Fruit fly (Drosophila melanogaster) whole organism, embryonic: Measurements from ENCODE around the gene Rpt6.

Source experiments
- Bgb ChIP-seq: fragments of 200-800 bp; sonication (Bioruptor generic); IDR thresholded peaks from 2 replicates; pipeline ENCODE4 v1.3.6; 2022; ENCODE audit warnings: missing biosample characterization, missing genetic modification characterization; ENCODE audit not compliant: partially characterized antibody
- CG10267 ChIP-seq: fragments of 200-800 bp; sonication (Bioruptor generic); optimal IDR thresholded peaks from 2 replicates; lab custom pipeline; 2018; ENCODE audit warnings: missing biosample characterization, mild to moderate bottlenecking, missing genetic modification characterization, moderate library complexity
- CG10366 ChIP-seq: fragments of 200-800 bp; sonication (Bioruptor generic); IDR thresholded peaks from 2 replicates; pipeline ENCODE4 v1.3.6; 2022; ENCODE audit warnings: missing biosample characterization, missing genetic modification characterization
- CG12236 ChIP-seq: fragments of 200-800 bp; sonication (Bioruptor generic); optimal IDR thresholded peaks from 2 replicates; lab custom pipeline; 2016; ENCODE audit warnings: missing biosample characterization, missing genetic modification characterization
- CG13624 ChIP-seq: fragments of 200-800 bp; sonication (Bioruptor generic); optimal IDR thresholded peaks from 2 replicates; lab custom pipeline; 2016; ENCODE audit warnings: missing biosample characterization, missing genetic modification characterization
- CG1603 ChIP-seq: fragments of 200-800 bp; sonication (Bioruptor generic); optimal IDR thresholded peaks from 2 replicates; lab custom pipeline; 2019; ENCODE audit warnings: missing biosample characterization, mild to moderate bottlenecking, missing genetic modification characterization, moderate library complexity
- CG17802 ChIP-seq: fragments of 200-800 bp; sonication (Bioruptor generic); optimal IDR thresholded peaks from 2 replicates; lab custom pipeline; 2018; ENCODE audit warnings: missing biosample characterization, mild to moderate bottlenecking, missing genetic modification characterization, moderate library complexity
- CG2202 ChIP-seq: fragments of 200-800 bp; sonication (Bioruptor generic); optimal IDR thresholded peaks from 2 replicates; lab custom pipeline; 2018; ENCODE audit warnings: missing biosample characterization, mild to moderate bottlenecking, missing genetic modification characterization
- CG2889 ChIP-seq: fragments of 200-800 bp; sonication (Bioruptor generic); IDR thresholded peaks from 3 replicates; pipeline ENCODE4 v1.3.6; 2022; ENCODE audit warnings: missing biosample characterization, missing genetic modification characterization
- CG32532 ChIP-seq: fragments of 200-800 bp; sonication (Bioruptor generic); IDR thresholded peaks from 2 replicates; pipeline ENCODE4 v1.3.6; 2022; ENCODE audit warnings: missing biosample characterization, missing genetic modification characterization
- CG32767 ChIP-seq: fragments of 200-800 bp; sonication (Bioruptor generic); IDR thresholded peaks from 2 replicates; pipeline ENCODE4 v1.3.6; 2022; ENCODE audit warnings: missing biosample characterization, missing genetic modification characterization
- CG34224 ChIP-seq: fragments of 200-800 bp; sonication (Bioruptor generic); IDR thresholded peaks from 3 replicates; pipeline ENCODE4 v1.3.6; 2022; ENCODE audit warnings: missing biosample characterization, missing genetic modification characterization; ENCODE audit not compliant: partially characterized antibody
- CG4404 ChIP-seq: fragments of 200-800 bp; sonication (Bioruptor generic); IDR thresholded peaks from 2 replicates; pipeline ENCODE4 v1.3.6; 2022; ENCODE audit warnings: missing biosample characterization, missing genetic modification characterization
- CG6254 ChIP-seq: fragments of 200-800 bp; sonication (Bioruptor generic); optimal IDR thresholded peaks from 3 replicates; lab custom pipeline; 2017; ENCODE audit warnings: mild to moderate bottlenecking, missing biosample characterization, missing genetic modification reagents, missing genetic modification characterization
- CG6813 ChIP-seq: fragments of 200-800 bp; sonication (Bioruptor generic); optimal IDR thresholded peaks from 2 replicates; lab custom pipeline; 2017; ENCODE audit warnings: missing biosample characterization, missing genetic modification characterization, mild to moderate bottlenecking, moderate library complexity, missing genetic modification reagents
- CkIIα-i1 ChIP-seq: fragments of 200-800 bp; sonication (Bioruptor generic); IDR thresholded peaks from 2 replicates; pipeline ENCODE4 v1.3.6; 2022; ENCODE audit warnings: missing biosample characterization, missing genetic modification characterization
- CrebB ChIP-seq: fragments of 200-800 bp; sonication (Bioruptor generic); optimal IDR thresholded peaks from 3 replicates; lab custom pipeline; 2018; ENCODE audit warnings: missing biosample characterization, mild to moderate bottlenecking, missing genetic modification characterization
- Doc2 ChIP-seq: fragments of 200-800 bp; sonication (Bioruptor generic); IDR thresholded peaks from 2 replicates; pipeline ENCODE4 v1.3.6; 2022; ENCODE audit warnings: missing biosample characterization, missing genetic modification characterization
- Drgx ChIP-seq: fragments of 200-800 bp; sonication (Bioruptor generic); IDR thresholded peaks from 2 replicates; pipeline ENCODE4 v1.3.6; 2022; ENCODE audit warnings: missing biosample characterization, missing genetic modification characterization
- Fer1 ChIP-seq: fragments of 200-800 bp; sonication (Bioruptor generic); optimal IDR thresholded peaks from 2 replicates; lab custom pipeline; 2017; ENCODE audit warnings: missing biosample characterization, mild to moderate bottlenecking, missing genetic modification characterization
- Fer2 ChIP-seq: fragments of 200-800 bp; sonication (Bioruptor generic); optimal IDR thresholded peaks from 2 replicates; lab custom pipeline; 2018; ENCODE audit warnings: missing biosample characterization, mild to moderate bottlenecking, missing genetic modification characterization, moderate library complexity
- Hr39 ChIP-seq: fragments of >200 bp; optimal IDR thresholded peaks from 2 replicates; lab custom pipeline; 2017
- MESR4 ChIP-seq: fragments of 200-800 bp; sonication (Bioruptor generic); optimal IDR thresholded peaks from 2 replicates; lab custom pipeline; 2018; ENCODE audit warnings: missing biosample characterization, mild to moderate bottlenecking, missing genetic modification characterization, moderate library complexity
- Myb ChIP-seq: fragments of 200-800 bp; sonication (Bioruptor generic); optimal IDR thresholded peaks from 2 replicates; lab custom pipeline; 2016; ENCODE audit warnings: missing biosample characterization, missing genetic modification characterization
- NC2β ChIP-seq: fragments of 200-800 bp; sonication (Bioruptor generic); optimal IDR thresholded peaks from 2 replicates; lab custom pipeline; 2016; ENCODE audit warnings: missing biosample characterization, missing genetic modification characterization
- Pdp1 ChIP-seq, 2 experiments: fragments of 200-800 bp; sonication (Bioruptor generic); optimal IDR thresholded peaks; 3 replicates each; lab custom pipeline; 2016; ENCODE audit warnings: missing biosample characterization in 2 of 2, missing genetic modification characterization in 2 of 2, mild to moderate bottlenecking in 1 of 2, moderate library complexity in 1 of 2
- Scr ChIP-seq: fragments of 200-800 bp; sonication (Bioruptor generic); IDR thresholded peaks from 2 replicates; pipeline ENCODE4 v1.3.6; 2022; ENCODE audit warnings: missing biosample characterization, missing genetic modification characterization; ENCODE audit not compliant: partially characterized antibody
- Sry-β ChIP-seq: fragments of 200-800 bp; sonication (Bioruptor generic); optimal IDR thresholded peaks from 2 replicates; lab custom pipeline; 2018; ENCODE audit warnings: missing biosample characterization, mild to moderate bottlenecking, missing genetic modification characterization, moderate library complexity
- Ssrp ChIP-seq: fragments of 200-800 bp; sonication (Bioruptor generic); optimal IDR thresholded peaks from 2 replicates; lab custom pipeline; 2018; ENCODE audit warnings: missing biosample characterization, mild to moderate bottlenecking, missing genetic modification characterization, moderate library complexity
- TFAM ChIP-seq: fragments of 200-800 bp; sonication (Bioruptor generic); optimal IDR thresholded peaks from 2 replicates; lab custom pipeline; 2017; ENCODE audit warnings: missing biosample characterization, missing genetic modification characterization, inconsistent platforms
- aop ChIP-seq: fragments of 200-800 bp; sonication (Bioruptor generic); IDR thresholded peaks from 2 replicates; pipeline ENCODE4 v1.3.6; 2022; ENCODE audit warnings: missing biosample characterization, missing genetic modification characterization
- ash1 ChIP-seq: fragments of 200-800 bp; sonication (Bioruptor generic); optimal IDR thresholded peaks from 2 replicates; lab custom pipeline; 2018; ENCODE audit warnings: missing biosample characterization, mild to moderate bottlenecking, missing genetic modification characterization
- cato ChIP-seq: fragments of 200-800 bp; sonication (Bioruptor generic); optimal IDR thresholded peaks from 2 replicates; lab custom pipeline; 2016; ENCODE audit warnings: missing biosample characterization, missing genetic modification characterization, borderline replicate concordance
- crp ChIP-seq, 2 experiments: fragments of 200-800 bp; sonication (Bioruptor generic); optimal IDR thresholded peaks; 2 replicates in 1 of 2; 3 replicates in 1 of 2; lab custom pipeline; 2017; ENCODE audit warnings: missing biosample characterization in 2 of 2, missing genetic modification characterization in 2 of 2, mild to moderate bottlenecking in 1 of 2, moderate library complexity in 1 of 2
- ftz-f1 ChIP-seq: fragments of 200-800 bp; sonication (Bioruptor generic); optimal IDR thresholded peaks from 2 replicates; lab custom pipeline; 2016; ENCODE audit warnings: missing biosample characterization, missing genetic modification characterization
- gem ChIP-seq: fragments of 200-800 bp; sonication (Bioruptor generic); optimal IDR thresholded peaks from 2 replicates; lab custom pipeline; 2019; ENCODE audit warnings: missing biosample characterization, mild to moderate bottlenecking, missing genetic modification characterization, moderate library complexity
- grn ChIP-seq: fragments of 200-800 bp; sonication (Bioruptor generic); optimal IDR thresholded peaks from 3 replicates; lab custom pipeline; 2017; ENCODE audit warnings: missing biosample characterization, missing genetic modification characterization
- h ChIP-seq: fragments of >200 bp; optimal IDR thresholded peaks from 2 replicates; lab custom pipeline; 2017
- ham ChIP-seq: fragments of 200-800 bp; sonication (Bioruptor generic); IDR thresholded peaks from 2 replicates; pipeline ENCODE4 v1.3.6; 2022; ENCODE audit warnings: missing biosample characterization, missing genetic modification characterization
- kah ChIP-seq: fragments of 200-800 bp; sonication (Bioruptor generic); optimal IDR thresholded peaks from 2 replicates; lab custom pipeline; 2018; ENCODE audit warnings: missing biosample characterization, mild to moderate bottlenecking, missing genetic modification characterization
- lilli ChIP-seq: fragments of 200-800 bp; sonication (Bioruptor generic); optimal IDR thresholded peaks from 3 replicates; lab custom pipeline; 2016; ENCODE audit warnings: missing biosample characterization, missing genetic modification characterization
- luna ChIP-seq: fragments of 200-800 bp; sonication (Bioruptor generic); optimal IDR thresholded peaks from 2 replicates; lab custom pipeline; 2016; ENCODE audit warnings: missing biosample characterization, missing genetic modification characterization
- nerfin-1 ChIP-seq: fragments of 200-800 bp; sonication (Bioruptor generic); optimal IDR thresholded peaks from 3 replicates; lab custom pipeline; 2019; ENCODE audit warnings: missing biosample characterization, mild to moderate bottlenecking, missing genetic modification characterization, moderate library complexity
- nmo ChIP-seq: fragments of 200-800 bp; sonication (Bioruptor generic); optimal IDR thresholded peaks from 2 replicates; lab custom pipeline; 2018; ENCODE audit warnings: missing biosample characterization, mild to moderate bottlenecking, missing genetic modification characterization, moderate library complexity
- onecut ChIP-seq: fragments of 200-800 bp; sonication (Bioruptor generic); IDR thresholded peaks from 2 replicates; pipeline ENCODE4 v1.3.6; 2022; ENCODE audit warnings: missing biosample characterization, missing genetic modification characterization
- pzg ChIP-seq: fragments of 200-800 bp; sonication (Bioruptor generic); optimal IDR thresholded peaks from 3 replicates; lab custom pipeline; 2018; ENCODE audit warnings: missing biosample characterization, mild to moderate bottlenecking, missing genetic modification characterization, moderate library complexity
- so ChIP-seq: fragments of 200-800 bp; sonication (Bioruptor generic); IDR thresholded peaks from 3 replicates; pipeline ENCODE4 v1.3.6; 2022; ENCODE audit warnings: missing biosample characterization, missing genetic modification characterization
- sob ChIP-seq: fragments of 200-800 bp; sonication (Bioruptor generic); IDR thresholded peaks from 2 replicates; pipeline ENCODE4 v1.3.6; 2022; ENCODE audit warnings: missing biosample characterization, missing genetic modification characterization
- tup ChIP-seq: fragments of 200-800 bp; sonication (Bioruptor generic); optimal IDR thresholded peaks from 2 replicates; lab custom pipeline; 2016; ENCODE audit warnings: missing biosample characterization, mild to moderate bottlenecking, missing genetic modification characterization, moderate library complexity
- usp ChIP-seq: fragments of >200 bp; optimal IDR thresholded peaks from 2 replicates; lab custom pipeline; 2017; ENCODE audit warnings: missing biosample characterization, missing genetic modification characterization

The Rpt6 gene

dm6 chrX:21366311-21366990 lies 50.6 kb downstream of the Rpt6 start (continued):
- TF ChIP-seq Ssrp (tag; lab: Kevin White, UChicago), result peak; percentile 92
- TF ChIP-seq NC2β, result peak; percentile 17
- TF ChIP-seq ham (GFP tag; lab: Robert Waterston, UW), result peak; percentile 73
- peak; percentile 76 for TF ChIP-seq CG2889 (GFP tag; lab: Robert Waterston, UW)
- TF ChIP-seq CG10366, result peak; percentile 87
- TF ChIP-seq nmo (GFP tag; lab: Kevin White, UChicago), result peak; percentile 95
- TF ChIP-seq MESR4, result peak; percentile 9
- peak; percentile 85 for TF ChIP-seq Drgx
- peak; percentile 36 for TF ChIP-seq tup (GFP tag; lab: Kevin White, UChicago)
- TF ChIP-seq aop (GFP tag; lab: Robert Waterston, UW), result no peak
- TF ChIP-seq CG12236 (GFP tag; lab: Kevin White, UChicago), result no peak
- TF ChIP-seq gem (tag; lab: Kevin White, UChicago), result peak; percentile 96
- peak; percentile 91 for TF ChIP-seq nerfin-1 (tag; lab: Kevin White, UChicago)
- TF ChIP-seq CrebB (tag; lab: Kevin White, UChicago), result peak; percentile 86
- peak; percentile 18 for TF ChIP-seq ftz-f1 (GFP tag; lab: Kevin White, UChicago)
- TF ChIP-seq TFAM, result peak; percentile 33
- TF ChIP-seq CG4404, result peak; percentile 84
- no peak for TF ChIP-seq luna
- peak; percentile 83 for TF ChIP-seq lilli (GFP tag; lab: Kevin White, UChicago)
- no peak for TF ChIP-seq pzg
- TF ChIP-seq Bgb (GFP tag; lab: Robert Waterston, UW), result no peak
- peak; percentile 46 for TF ChIP-seq CG1603
- TF ChIP-seq kah, result peak; percentile 82
- TF ChIP-seq grn, result peak; percentile 2
- no peak for TF ChIP-seq Myb
- TF ChIP-seq CkIIα-i1 (GFP tag; lab: Robert Waterston, UW), result no peak; the same call in 1 of the 2 replicates
- TF ChIP-seq CG13624 (GFP tag; lab: Kevin White, UChicago), result peak; percentile 29
- peak; percentile 86 for TF ChIP-seq CG10267 (tag; lab: Kevin White, UChicago)
- peak; percentile 46 for TF ChIP-seq Sry-β (GFP tag; lab: Kevin White, UChicago)
- TF ChIP-seq CG2202 (tag; lab: Kevin White, UChicago), result peak; percentile 78
- peak; percentile 51; the same call in 1 of the 2 replicates for TF ChIP-seq Doc2 (GFP tag; lab: Robert Waterston, UW)
- no peak for TF ChIP-seq CG34224 (GFP tag; lab: Robert Waterston, UW)
- TF ChIP-seq crp (GFP tag; optimal IDR thresholded peaks at IDR 0.05; lab: Kevin White, UChicago), result peak in 1 of 2 experiments; percentile 57
- TF ChIP-seq Hr39 (lab: Kevin White, UChicago), result no peak
- peak; percentile 58 for TF ChIP-seq CG17802 (tag; lab: Kevin White, UChicago)
- TF ChIP-seq CG6813, result peak; percentile 90
- TF ChIP-seq so (GFP tag; lab: Robert Waterston, UW), result peak; percentile 93
- no peak for TF ChIP-seq h
- peak; percentile 59 for TF ChIP-seq cato (GFP tag; lab: Kevin White, UChicago)
- peak; percentile 71 for TF ChIP-seq onecut (GFP tag; lab: Robert Waterston, UW)
- TF ChIP-seq usp (GFP tag; lab: Kevin White, UChicago), result no peak
- peak; percentile 86 for TF ChIP-seq CG32767 (GFP tag; lab: Robert Waterston, UW)
- TF ChIP-seq ash1, result peak; percentile 57
- no peak for TF ChIP-seq Scr (GFP tag; lab: Robert Waterston, UW)
- peak; percentile 97 for TF ChIP-seq Fer1
- TF ChIP-seq Fer2 (tag; lab: Kevin White, UChicago), result peak; percentile 91
- TF ChIP-seq CG6254 (GFP tag; lab: Kevin White, UChicago), result peak; percentile 81
- peak; percentile 86 for TF ChIP-seq CG32532 (GFP tag; lab: Robert Waterston, UW)
- TF ChIP-seq sob (GFP tag; lab: Robert Waterston, UW), result peak; percentile 85
- TF ChIP-seq Pdp1 (GFP tag; optimal IDR thresholded peaks at IDR 0.05; lab: Kevin White, UChicago), result peak; percentile 54 to 64
